Fruit fly (Drosophila melanogaster) whole organism, prepupa: ENCODE results near the gene Mhc.

Experiments used
- Blimp-1 ChIP-seq: fragments of 200-800 bp; sonication (Bioruptor generic); optimal IDR thresholded peaks from 3 replicates; lab custom pipeline; 2017; ENCODE audit warnings: missing biosample characterization, missing genetic modification characterization, mild to moderate bottlenecking, moderate library complexity, missing genetic modification reagents
- CG10669 ChIP-seq: fragments of 200-800 bp; sonication (Bioruptor generic); optimal IDR thresholded peaks from 3 replicates; lab custom pipeline; 2018; ENCODE audit warnings: missing biosample characterization, mild to moderate bottlenecking, missing genetic modification characterization, moderate library complexity
- CG6792 ChIP-seq: fragments of 200-800 bp; sonication (Bioruptor generic); optimal IDR thresholded peaks from 3 replicates; lab custom pipeline; 2016; ENCODE audit warnings: missing biosample characterization, missing genetic modification characterization
- CG6808 ChIP-seq: fragments of 200-800 bp; sonication (Bioruptor generic); optimal IDR thresholded peaks from 3 replicates; lab custom pipeline; 2017; ENCODE audit warnings: missing biosample characterization, missing genetic modification characterization, mild to moderate bottlenecking, moderate library complexity, missing genetic modification reagents
- achi ChIP-seq: fragments of 200-800 bp; sonication (Bioruptor generic); optimal IDR thresholded peaks from 3 replicates; lab custom pipeline; 2016; ENCODE audit warnings: missing biosample characterization, missing genetic modification characterization
- acj6 ChIP-seq: fragments of 200-800 bp; sonication (Bioruptor generic); optimal IDR thresholded peaks from 3 replicates; lab custom pipeline; 2016; ENCODE audit warnings: missing biosample characterization, missing genetic modification characterization
- dsx ChIP-seq: fragments of 200-800 bp; optimal IDR thresholded peaks from 3 replicates; lab custom pipeline; 2019; ENCODE audit warnings: missing biosample characterization, mild to moderate bottlenecking, missing genetic modification characterization, moderate library complexity; ENCODE audit not compliant: poor library complexity, severe bottlenecking

DNA sequence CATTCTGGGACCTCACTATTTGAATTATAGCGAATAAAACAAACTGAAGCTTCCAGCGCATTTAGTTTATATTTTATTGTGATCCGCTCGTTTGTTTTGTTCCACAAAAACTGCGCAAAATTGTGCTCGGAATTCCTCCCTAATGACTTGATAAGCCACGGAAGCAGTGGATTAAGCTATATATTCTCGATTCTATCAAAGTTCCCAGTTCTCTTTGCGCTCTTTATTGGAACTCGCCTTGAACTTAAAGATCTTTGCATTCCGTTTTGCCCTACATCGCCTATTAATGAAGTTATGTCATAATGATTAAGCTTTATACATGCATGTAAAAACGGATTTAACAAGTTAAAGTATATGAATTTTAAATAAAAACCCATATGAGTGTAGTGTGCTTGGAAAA lies 70.8 kb downstream of the Mhc start, which contains the start of gene Nepl9:
- TF ChIP-seq achi (GFP tag; lab: Kevin White, UChicago) (no peak), acj6 (GFP tag; lab: Kevin White, UChicago) (no peak), Blimp-1 (GFP tag; lab: Kevin White, UChicago) (no peak), dsx (GFP tag; lab: Kevin White, UChicago) (no peak), CG10669 (no peak), CG6792 (GFP tag; lab: Kevin White, UChicago) (no peak), CG6808 (no peak)
